Fruit fly (Drosophila melanogaster): ENCODE measurements around the gene Traf6.
A peak's percentile ranks its signal among the peaks of the same experiment; 100 is the strongest.

The Traf6 gene

DNA sequence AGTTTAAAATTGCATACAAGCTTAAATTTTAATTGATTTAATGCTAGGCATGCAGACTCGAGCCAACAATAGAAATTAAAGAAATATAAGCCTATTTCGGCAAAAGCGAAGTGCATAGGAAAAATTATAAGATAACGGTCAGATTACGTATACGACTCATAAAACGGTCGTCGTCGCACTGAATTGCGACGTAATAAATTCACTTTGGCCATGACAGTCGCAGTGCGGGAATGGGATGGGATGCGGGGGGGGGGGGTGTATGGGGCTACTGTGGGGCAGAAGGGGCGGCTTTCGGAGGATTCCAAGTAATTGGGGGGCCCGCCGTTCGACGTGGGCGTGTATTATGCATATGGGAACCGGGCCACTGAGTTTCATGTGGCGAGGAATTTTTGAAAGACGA is 46.2 kb downstream of the Traf6 start (continued):
- TF ChIP-seq aop (GFP tag; IDR thresholded peaks at IDR 0.05) (no peak), CG11398 (GFP tag; optimal IDR thresholded peaks at IDR 0.05) (no peak), chinmo (GFP tag; IDR thresholded peaks at IDR 0.05; ENCODE audit: partially characterized antibody) (peak; percentile 90; the same call in 2 of the 4 replicates)

DNA sequence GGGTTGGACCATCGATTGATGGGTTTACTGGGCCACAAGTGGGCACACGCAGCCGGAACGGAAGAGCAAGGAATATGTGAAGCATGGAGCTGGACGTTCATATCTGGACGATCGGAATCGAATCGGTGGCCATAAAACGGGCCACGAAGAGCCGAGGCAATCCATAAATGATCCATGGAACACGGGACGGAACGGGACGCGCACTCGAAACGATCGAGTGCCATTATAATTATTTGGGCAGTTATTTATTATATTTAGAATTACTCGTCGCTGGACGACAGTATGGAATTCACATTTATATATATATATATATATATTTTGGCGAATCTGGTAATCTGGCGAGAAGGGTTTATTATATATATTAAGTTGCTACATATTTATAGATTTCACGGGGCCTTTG is 49.2 kb downstream of the Traf6 start:
- peak; percentile 87 for TF ChIP-seq pfk (GFP tag; optimal IDR thresholded peaks at IDR 0.05)
- no peak for TF ChIP-seq ken (GFP tag; IDR thresholded peaks at IDR 0.05)
- TF ChIP-seq CG8281 (tag; optimal IDR thresholded peaks at IDR 0.05): no peak
- TF ChIP-seq Deaf1 (tag; optimal IDR thresholded peaks at IDR 0.05): peak; percentile 8
- TF ChIP-seq CG14710 (tag; optimal IDR thresholded peaks at IDR 0.05): no peak
- TF ChIP-seq exex (tag; optimal IDR thresholded peaks at IDR 0.05): peak; percentile 72
- no peak for TF ChIP-seq NC2α (GFP tag; optimal IDR thresholded peaks at IDR 0.05)
- no peak for TF ChIP-seq CG31441 (GFP tag; IDR thresholded peaks at IDR 0.05)
- TF ChIP-seq CG15011 (GFP tag; optimal IDR thresholded peaks at IDR 0.05): no peak
- no peak for TF ChIP-seq Hr78 (GFP tag; optimal IDR thresholded peaks at IDR 0.05)

DNA sequence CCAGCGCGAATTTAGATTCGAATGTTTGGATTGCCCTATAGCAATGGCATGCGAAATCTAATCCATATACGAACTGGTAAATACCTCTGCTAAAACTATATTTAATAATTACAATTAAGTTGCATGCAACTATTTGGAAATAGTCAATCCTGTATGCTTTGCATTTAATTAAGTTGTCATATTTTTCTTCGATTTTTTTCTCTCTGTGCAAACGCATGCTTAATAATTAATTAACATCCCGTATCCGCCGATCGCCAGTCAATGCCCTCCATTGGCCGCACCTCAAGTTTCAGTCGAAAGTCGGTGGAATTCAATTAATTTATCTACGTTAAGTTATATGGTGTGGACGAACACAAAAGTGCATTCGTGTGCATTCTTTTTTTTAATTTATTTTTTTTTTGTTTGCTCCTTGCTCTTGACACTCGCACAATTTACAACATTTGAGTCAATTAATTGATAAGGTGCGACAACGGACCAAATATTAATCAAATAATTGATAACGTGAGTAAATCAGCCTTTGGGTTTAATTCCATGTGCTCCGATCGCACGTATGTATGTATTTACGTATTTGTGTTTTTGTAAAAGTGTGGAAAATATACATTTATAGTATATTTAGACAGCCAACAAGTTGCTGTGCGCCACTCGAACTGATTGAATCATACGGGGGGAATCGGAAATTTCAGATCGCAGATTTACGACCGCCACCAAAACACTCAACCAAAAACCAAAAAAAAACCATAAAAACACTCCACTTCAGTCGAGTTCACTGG is 50.7 kb downstream of the Traf6 start:
- TF ChIP-seq CG12942 (GFP tag; optimal IDR thresholded peaks at IDR 0.05): no peak
- no peak for TF ChIP-seq dati (GFP tag; IDR thresholded peaks at IDR 0.05)
- TF ChIP-seq lmd (GFP tag; IDR thresholded peaks at IDR 0.05): no peak
- TF ChIP-seq CG12391 (tag; optimal IDR thresholded peaks at IDR 0.05): no peak
- TF ChIP-seq Med (GFP tag): peak; percentile 32
- no peak for TF ChIP-seq Usf (GFP tag; optimal IDR thresholded peaks at IDR 0.05)
- peak; percentile 79 for TF ChIP-seq sug (tag; optimal IDR thresholded peaks at IDR 0.05)
- no peak for TF ChIP-seq dimm (GFP tag; IDR thresholded peaks at IDR 0.05)
- no peak for TF ChIP-seq CG4820 (GFP tag; optimal IDR thresholded peaks at IDR 0.05)
- no peak for TF ChIP-seq CG12659 (GFP tag; optimal IDR thresholded peaks at IDR 0.05)
- TF ChIP-seq dysf (GFP tag; IDR thresholded peaks at IDR 0.05): no peak
- TF ChIP-seq ab (GFP tag; optimal IDR thresholded peaks at IDR 0.05): no peak
- no peak for TF ChIP-seq CG31441 (GFP tag; IDR thresholded peaks at IDR 0.05)
- TF ChIP-seq pum (GFP tag; optimal IDR thresholded peaks at IDR 0.05): no peak
- TF ChIP-seq CG18011 (GFP tag; optimal IDR thresholded peaks at IDR 0.05): no peak
- TF ChIP-seq ftz-f1 (GFP tag; optimal IDR thresholded peaks at IDR 0.05): no peak
- no peak for TF ChIP-seq CG9609 (GFP tag; optimal IDR thresholded peaks at IDR 0.05)
- peak; percentile 52; the same call in 2 of the 3 replicates for TF ChIP-seq vnd (GFP tag; IDR thresholded peaks at IDR 0.05; ENCODE audit: partially characterized antibody)
- 0 out of 4 replicates have a peak, but pooled peaks have one; percentile 14 for TF ChIP-seq chinmo (GFP tag; IDR thresholded peaks at IDR 0.05; ENCODE audit: partially characterized antibody)
- TF ChIP-seq caup (GFP tag; optimal IDR thresholded peaks at IDR 0.05; ENCODE audit: severe bottlenecking): no peak
- no peak for TF ChIP-seq D19B (GFP tag; optimal IDR thresholded peaks at IDR 0.05)
- TF ChIP-seq Pdp1 (GFP tag; optimal IDR thresholded peaks at IDR 0.05): peak in 1 of 2 experiments; percentile 50
- TF ChIP-seq sd (tag; optimal IDR thresholded peaks at IDR 0.05): peak; percentile 32
- TF ChIP-seq CG3163 (GFP tag; optimal IDR thresholded peaks at IDR 0.05): no peak
- peak; percentile 0 for TF ChIP-seq fd64A (GFP tag; optimal IDR thresholded peaks at IDR 0.05)
- no peak for TF ChIP-seq knrl (GFP tag; IDR thresholded peaks at IDR 0.05; ENCODE audit: partially characterized antibody)
- no peak for TF ChIP-seq h (optimal IDR thresholded peaks at IDR 0.05)
- no peak for TF ChIP-seq gt (GFP tag; IDR thresholded peaks at IDR 0.05)
- no peak for TF ChIP-seq CG33557 (GFP tag; optimal IDR thresholded peaks at IDR 0.05)
- TF ChIP-seq CG4282 (GFP tag; optimal IDR thresholded peaks at IDR 0.05): no peak
- no peak for TF ChIP-seq Aef1 (GFP tag; IDR thresholded peaks at IDR 0.05)
- no peak for TF ChIP-seq bowl (GFP tag; IDR thresholded peaks at IDR 0.05)
- no peak for TF ChIP-seq kni (GFP tag; optimal IDR thresholded peaks at IDR 0.05)
- peak; percentile 67 for TF ChIP-seq sens (GFP tag)
- TF ChIP-seq grn (GFP tag; optimal IDR thresholded peaks at IDR 0.05): peak; percentile 89

Data from whole organism, embryonic.